Worm (Caenorhabditis elegans) whole organism, L4 larva: ENCODE measurements around the gene D1025.10.
A peak's percentile ranks its signal among the peaks of the same experiment; 100 is the strongest.

Experiments used
- D1046.2 ChIP-seq: fragments of 200-800 bp; sonication (Bioruptor generic); IDR thresholded peaks from 2 replicates; pipeline ENCODE4 v1.3.6; 2022; ENCODE audit warnings: missing genetic modification characterization, missing compliant biosample characterization
- F10B5.3 ChIP-seq: sonication (generic microtip); optimal IDR thresholded peaks from 2 replicates; lab custom pipeline; 2016; ENCODE audit warnings: mild to moderate bottlenecking, missing genetic modification characterization, missing compliant biosample characterization
- F26F4.8 ChIP-seq: fragments of 200-800 bp; sonication (Bioruptor generic); conservative IDR thresholded peaks from 2 replicates; pipeline ENCODE4 v1.3.6; 2022; ENCODE audit warnings: missing genetic modification characterization, missing compliant biosample characterization
- Y48G9A.11 ChIP-seq: fragments of 200-800 bp; sonication (Bioruptor generic); IDR thresholded peaks from 2 replicates; pipeline ENCODE4 v1.3.6; 2022; ENCODE audit warnings: missing genetic modification reagents, missing genetic modification characterization, missing compliant biosample characterization
- Y5F2A.4 ChIP-seq: fragments of 200-800 bp; sonication (Bioruptor generic); optimal IDR thresholded peaks from 2 replicates; lab custom pipeline; 2018; ENCODE audit warnings: mild to moderate bottlenecking, missing genetic modification characterization, missing compliant biosample characterization
- ZK337.2 ChIP-seq: fragments of 200-800 bp; sonication (Bioruptor generic); IDR thresholded peaks from 2 replicates; pipeline ENCODE4 v1.3.6; 2022; ENCODE audit warnings: missing genetic modification reagents, missing genetic modification characterization, missing compliant biosample characterization
- attf-4 ChIP-seq: sonication (generic microtip); optimal IDR thresholded peaks from 3 replicates; lab custom pipeline; 2017; ENCODE audit warnings: missing biosample characterization, missing genetic modification characterization
- ceh-20 ChIP-seq: fragments of 200-800 bp; sonication (Bioruptor generic); IDR thresholded peaks from 2 replicates; pipeline ENCODE4 v1.3.6; 2022; ENCODE audit warnings: missing genetic modification reagents, missing genetic modification characterization, missing compliant biosample characterization
- ceh-28 ChIP-seq: fragments of 150-350 bp; optimal IDR thresholded peaks from 2 replicates; lab custom pipeline; 2014; ENCODE audit warnings: missing biosample characterization, missing genetic modification reagents, missing genetic modification characterization
- ceh-62 ChIP-seq: sonication (generic microtip); optimal IDR thresholded peaks from 2 replicates; lab custom pipeline; 2017; ENCODE audit warnings: missing biosample characterization, missing genetic modification characterization
- ctbp-1 ChIP-seq: fragments of 200-800 bp; sonication (Bioruptor generic); IDR thresholded peaks from 2 replicates; pipeline ENCODE4 v1.3.6; 2022; ENCODE audit warnings: missing genetic modification reagents, missing genetic modification characterization, missing compliant biosample characterization
- daf-12 ChIP-seq: fragments of 150-350 bp; optimal IDR thresholded peaks from 2 replicates; lab custom pipeline; 2014; ENCODE audit warnings: missing biosample characterization, missing genetic modification reagents, missing genetic modification characterization
- daf-19 ChIP-seq: fragments of 200-800 bp; sonication (Bioruptor generic); conservative IDR thresholded peaks from 2 replicates; pipeline ENCODE4 v1.3.6; 2022; ENCODE audit warnings: missing genetic modification characterization, missing compliant biosample characterization
- dpl-1 ChIP-seq: fragments of 150-350 bp; optimal IDR thresholded peaks from 2 replicates; lab custom pipeline; 2014; ENCODE audit warnings: missing biosample characterization, missing genetic modification reagents, missing genetic modification characterization
- egl-43 ChIP-seq: fragments of 200-800 bp; sonication (Bioruptor generic); IDR thresholded peaks from 2 replicates; pipeline ENCODE4 v1.3.6; 2022; ENCODE audit warnings: missing genetic modification reagents, missing genetic modification characterization, missing compliant biosample characterization
- fos-1 ChIP-seq: fragments of 150-350 bp; optimal IDR thresholded peaks from 2 replicates; lab custom pipeline; 2014; ENCODE audit warnings: missing biosample characterization, missing genetic modification characterization
- gei-8 ChIP-seq: fragments of 200-800 bp; sonication (Bioruptor generic); optimal IDR thresholded peaks from 2 replicates; lab custom pipeline; 2018; ENCODE audit warnings: mild to moderate bottlenecking, missing genetic modification characterization, missing compliant biosample characterization
- hif-1 ChIP-seq, 2 experiments: sonication (generic microtip); optimal IDR thresholded peaks; 2 replicates each; lab custom pipeline; 2016 to 2017; ENCODE audit warnings: missing compliant biosample characterization in 2 of 2, missing genetic modification characterization in 2 of 2, missing genetic modification reagents in 2 of 2, missing genotype in 2 of 2, mild to moderate bottlenecking in 1 of 2
- hmg-1.1 ChIP-seq: fragments of 200-800 bp; sonication (Bioruptor generic); IDR thresholded peaks from 2 replicates; pipeline ENCODE4 v1.3.6; 2022; ENCODE audit warnings: missing genetic modification reagents, missing genetic modification characterization, missing compliant biosample characterization
- lim-7 ChIP-seq: fragments of 200-800 bp; sonication (Bioruptor generic); IDR thresholded peaks from 2 replicates; pipeline ENCODE4 v1.3.6; 2022; ENCODE audit warnings: missing genetic modification characterization, missing compliant biosample characterization
- lin-1 ChIP-seq: fragments of 200-800 bp; sonication (Bioruptor generic); IDR thresholded peaks from 2 replicates; pipeline ENCODE4 v1.3.6; 2022; ENCODE audit warnings: missing genetic modification reagents, missing genetic modification characterization, missing compliant biosample characterization
- lin-13 ChIP-seq: fragments of 150-350 bp; optimal IDR thresholded peaks from 2 replicates; lab custom pipeline; 2014; ENCODE audit warnings: missing biosample characterization, missing genetic modification reagents, missing genetic modification characterization
- lin-38 ChIP-seq: fragments of 200-800 bp; sonication (Bioruptor generic); IDR thresholded peaks from 2 replicates; pipeline ENCODE4 v1.3.6; 2022; ENCODE audit warnings: missing genetic modification reagents, missing genetic modification characterization, missing compliant biosample characterization
- lsy-2 ChIP-seq, 2 experiments: fragments of 150-350 bp in 1 of 2; sonication (generic microtip) in 1 of 2; optimal IDR thresholded peaks; 2 replicates each; lab custom pipeline; 2014 to 2017; ENCODE audit warnings: missing biosample characterization in 2 of 2, missing genetic modification characterization in 2 of 2
- mdl-1 ChIP-seq, 2 experiments: fragments of 150-350 bp in 1 of 2; sonication (generic microtip) in 1 of 2; optimal IDR thresholded peaks; 2 replicates each; lab custom pipeline; 2014 to 2017; ENCODE audit warnings: missing biosample characterization in 2 of 2, missing genetic modification characterization in 2 of 2
- mes-2 ChIP-seq: sonication (generic microtip); optimal IDR thresholded peaks from 2 replicates; lab custom pipeline; 2016; ENCODE audit warnings: missing genotype, mild to moderate bottlenecking, missing genetic modification characterization, missing compliant biosample characterization; ENCODE audit not compliant: poor library complexity, severe bottlenecking
- mxl-2 ChIP-seq: fragments of 200-800 bp; sonication (Bioruptor generic); conservative IDR thresholded peaks from 2 replicates; pipeline ENCODE4 v1.3.6; 2022; ENCODE audit warnings: missing genetic modification reagents, missing genetic modification characterization, missing compliant biosample characterization
- nhr-10 ChIP-seq: fragments of 150-350 bp; optimal IDR thresholded peaks from 2 replicates; lab custom pipeline; 2014; ENCODE audit warnings: missing biosample characterization, missing genetic modification characterization
- nhr-11 ChIP-seq: fragments of 150-350 bp; optimal IDR thresholded peaks from 2 replicates; lab custom pipeline; 2014; ENCODE audit warnings: missing biosample characterization, missing genetic modification characterization
- nhr-111 ChIP-seq: fragments of 200-800 bp; sonication (Bioruptor generic); optimal IDR thresholded peaks from 2 replicates; lab custom pipeline; 2018; ENCODE audit warnings: mild to moderate bottlenecking, missing genetic modification characterization, missing compliant biosample characterization
- nhr-237 ChIP-seq: sonication (generic microtip); optimal IDR thresholded peaks from 2 replicates; lab custom pipeline; 2017; ENCODE audit warnings: missing biosample characterization, missing genetic modification characterization
- nhr-25 ChIP-seq: sonication (generic microtip); optimal IDR thresholded peaks from 2 replicates; lab custom pipeline; 2017; ENCODE audit warnings: missing genetic modification characterization, mild to moderate bottlenecking, missing compliant biosample characterization, antibody characterized with exemption, moderate library complexity, borderline replicate concordance; ENCODE audit not compliant: insufficient read depth
- nhr-28 ChIP-seq: fragments of 150-350 bp; optimal IDR thresholded peaks from 2 replicates; lab custom pipeline; 2014; ENCODE audit warnings: missing biosample characterization, missing genetic modification characterization
- nhr-42 ChIP-seq: fragments of 200-800 bp; sonication (Bioruptor generic); IDR thresholded peaks from 2 replicates; pipeline ENCODE4 v1.3.6; 2022; ENCODE audit warnings: missing genetic modification characterization, missing compliant biosample characterization
- nhr-48 ChIP-seq: sonication (generic microtip); optimal IDR thresholded peaks from 2 replicates; lab custom pipeline; 2016; ENCODE audit warnings: mild to moderate bottlenecking, missing genetic modification characterization, missing compliant biosample characterization
- nhr-6 ChIP-seq: fragments of 150-350 bp; optimal IDR thresholded peaks from 2 replicates; lab custom pipeline; 2014; ENCODE audit warnings: missing biosample characterization, missing genetic modification characterization
- nhr-76 ChIP-seq: fragments of 150-350 bp; optimal IDR thresholded peaks from 2 replicates; lab custom pipeline; 2014; ENCODE audit warnings: missing biosample characterization, missing genetic modification characterization
- nhr-77 ChIP-seq: fragments of 150-350 bp; optimal IDR thresholded peaks from 2 replicates; lab custom pipeline; 2014; ENCODE audit warnings: missing biosample characterization, missing genetic modification characterization
- pha-4 ChIP-seq, 2 experiments: fragments of 150-350 bp in 1 of 2; fragments of 200-800 bp in 1 of 2; sonication (Bioruptor generic) in 1 of 2; IDR thresholded peaks in 1 of 2; optimal IDR thresholded peaks in 1 of 2; 2 replicates each; pipeline versions ENCODE4 v1.3.6 to Lab custom; 2014 to 2022; ENCODE audit warnings: missing genetic modification characterization in 2 of 2, missing genetic modification reagents in 2 of 2, missing biosample characterization in 1 of 2, missing compliant biosample characterization in 1 of 2
- php-3 ChIP-seq: fragments of 200-800 bp; sonication (Bioruptor generic); IDR thresholded peaks from 2 replicates; pipeline ENCODE4 v1.3.6; 2022; ENCODE audit warnings: missing genetic modification reagents, missing genetic modification characterization, missing compliant biosample characterization
- pqm-1 ChIP-seq: sonication (generic microtip); optimal IDR thresholded peaks from 2 replicates; lab custom pipeline; 2017; ENCODE audit warnings: missing biosample characterization, missing genetic modification characterization
- sdz-12 ChIP-seq: fragments of 200-800 bp; sonication (Bioruptor generic); optimal IDR thresholded peaks from 2 replicates; lab custom pipeline; 2018; ENCODE audit warnings: mild to moderate bottlenecking, missing genetic modification characterization, missing compliant biosample characterization
- set-16 ChIP-seq: fragments of 200-800 bp; sonication (Bioruptor generic); IDR thresholded peaks from 2 replicates; pipeline ENCODE4 v1.3.6; 2022; ENCODE audit warnings: missing genetic modification reagents, missing genetic modification characterization, missing compliant biosample characterization
- snpc-1.2 ChIP-seq: fragments of 200-800 bp; sonication (Bioruptor generic); IDR thresholded peaks from 2 replicates; pipeline ENCODE4 v1.3.6; 2022; ENCODE audit warnings: missing genetic modification reagents, missing genetic modification characterization, missing compliant biosample characterization
- snpc-4 ChIP-seq: fragments of 150-350 bp; optimal IDR thresholded peaks from 2 replicates; lab custom pipeline; 2014; ENCODE audit warnings: missing biosample characterization, missing genetic modification characterization
- spr-1 ChIP-seq: sonication (generic microtip); optimal IDR thresholded peaks from 2 replicates; lab custom pipeline; 2016; ENCODE audit warnings: mild to moderate bottlenecking, missing genetic modification characterization, missing compliant biosample characterization
- tra-1 ChIP-seq: fragments of 200-800 bp; sonication (Bioruptor generic); IDR thresholded peaks from 2 replicates; pipeline ENCODE4 v1.3.6; 2022; ENCODE audit warnings: missing genetic modification reagents, missing genetic modification characterization, missing compliant biosample characterization
- unc-62 ChIP-seq, 3 experiments: fragments of 150-350 bp in 1 of 3; sonication (generic microtip); optimal IDR thresholded peaks in 2 of 3; peaks in 1 of 3; 1 replicate in 1 of 3; 2 replicates in 2 of 3; lab custom pipeline; 2014 to 2017; ENCODE audit warnings: missing biosample characterization in 3 of 3, missing genetic modification characterization in 3 of 3, missing genetic modification reagents in 3 of 3, missing genotype in 1 of 3
- vab-7 ChIP-seq: fragments of 200-800 bp; sonication (Bioruptor generic); IDR thresholded peaks from 2 replicates; pipeline ENCODE4 v1.3.6; 2022; ENCODE audit warnings: missing genetic modification reagents, missing genetic modification characterization, missing compliant biosample characterization
- zag-1 ChIP-seq: fragments of 150-350 bp; optimal IDR thresholded peaks from 2 replicates; lab custom pipeline; 2014; ENCODE audit warnings: missing biosample characterization, missing genetic modification characterization

Gene D1025.10

ce11 chrX:14489945-14490344 lies 26.7 kb upstream of the D1025.10 start, which contains the start of gene his-24 (continued):
- TF ChIP-seq pha-4 (GFP tag; IDR thresholded peaks at IDR 0.05; lab: Robert Waterston, UW): peak; percentile 70
- no peak for TF ChIP-seq pha-4 (tag; optimal IDR thresholded peaks at IDR 0.05; lab: Kevin White, UChicago)
- no peak for TF ChIP-seq unc-62 (GFP tag; optimal IDR thresholded peaks at IDR 0.05 in 1 of 2; lab: Kevin White, UChicago)
- TF ChIP-seq unc-62 (tag; optimal IDR thresholded peaks at IDR 0.05; lab: Kevin White, UChicago): no peak
- TF ChIP-seq hif-1 (tag; optimal IDR thresholded peaks at IDR 0.05; lab: Kevin White, UChicago): peak in 1 of 2 experiments; percentile 51
- TF ChIP-seq snpc-4 (tag; lab: Kevin White, UChicago): no peak
- no peak for TF ChIP-seq daf-19
- no peak for TF ChIP-seq lin-1
- peak; percentile 59; the same call in 1 of the 2 replicates for TF ChIP-seq nhr-42 (GFP tag; lab: Robert Waterston, UW)
- no peak for TF ChIP-seq ZK337.2
- TF ChIP-seq D1046.2 (GFP tag; lab: Robert Waterston, UW): 0 out of 2 replicates have a peak, but pooled peaks have one; percentile 53
- no peak for TF ChIP-seq Y48G9A.11
- peak; percentile 79 for TF ChIP-seq hmg-1.1
- no peak for TF ChIP-seq nhr-10
- peak; percentile 25 for TF ChIP-seq lin-13
- no peak for TF ChIP-seq F10B5.3
- peak; percentile 62; the same call in 1 of the 2 replicates for TF ChIP-seq ctbp-1
- peak; percentile 73 for TF ChIP-seq tra-1
- no peak for TF ChIP-seq fos-1
- TF ChIP-seq spr-1: peak; percentile 39
- TF ChIP-seq mdl-1 (tag; optimal IDR thresholded peaks at IDR 0.05; lab: Kevin White, UChicago): peak in 1 of 2 experiments; percentile 32
- TF ChIP-seq zag-1: no peak
- no peak for TF ChIP-seq ceh-28 (tag; lab: Kevin White, UChicago)
- TF ChIP-seq lim-7 (GFP tag; lab: Robert Waterston, UW): no peak
- TF ChIP-seq set-16 (GFP tag; lab: Robert Waterston, UW): no peak
- no peak for TF ChIP-seq F26F4.8 (GFP tag; lab: Robert Waterston, UW)
- TF ChIP-seq nhr-25 (tag; lab: Kevin White, UChicago): peak; percentile 18
- TF ChIP-seq nhr-77: peak; percentile 63
- TF ChIP-seq nhr-11 (tag; lab: Kevin White, UChicago): peak; percentile 48
- TF ChIP-seq sdz-12 (GFP tag; lab: Kevin White, UChicago): no peak
- no peak for TF ChIP-seq attf-4 (tag; lab: Kevin White, UChicago)
- TF ChIP-seq gei-8: no peak
- peak; percentile 40 for TF ChIP-seq pqm-1 (tag; lab: Kevin White, UChicago)
- TF ChIP-seq vab-7 (GFP tag; lab: Robert Waterston, UW): 0 out of 2 replicates have a peak, but pooled peaks have one; percentile 32
- TF ChIP-seq daf-12 (tag; lab: Kevin White, UChicago): no peak
- TF ChIP-seq snpc-1.2 (GFP tag; lab: Robert Waterston, UW): no peak
- TF ChIP-seq mes-2 (tag; lab: Kevin White, UChicago): peak; percentile 81
- TF ChIP-seq nhr-111 (GFP tag; lab: Kevin White, UChicago): no peak
- peak; percentile 45 for TF ChIP-seq dpl-1 (GFP tag; lab: Kevin White, UChicago)
- TF ChIP-seq mxl-2 (GFP tag; lab: Robert Waterston, UW): 0 out of 2 replicates have a peak, but pooled peaks have one; percentile 40
- peak; percentile 56; the same call in 1 of the 2 replicates for TF ChIP-seq egl-43 (GFP tag; lab: Robert Waterston, UW)
- no peak for TF ChIP-seq nhr-237 (tag; lab: Kevin White, UChicago)
- TF ChIP-seq nhr-76 (tag; lab: Kevin White, UChicago): no peak
- peak; percentile 65 for TF ChIP-seq php-3
- TF ChIP-seq Y5F2A.4: no peak
- TF ChIP-seq lin-38 (GFP tag; lab: Robert Waterston, UW): no peak
- peak in 1 of 2 experiments; percentile 70 for TF ChIP-seq lsy-2 (tag; optimal IDR thresholded peaks at IDR 0.05; lab: Kevin White, UChicago)
- TF ChIP-seq nhr-6 (tag; lab: Kevin White, UChicago): peak; percentile 85
- no peak for TF ChIP-seq ceh-62 (tag; lab: Kevin White, UChicago)
- TF ChIP-seq ceh-20 (GFP tag; lab: Robert Waterston, UW): no peak; the same call in none of the 2 replicates
- peak; percentile 8 for TF ChIP-seq nhr-48 (tag; lab: Kevin White, UChicago)
- TF ChIP-seq nhr-28 (tag; lab: Kevin White, UChicago): peak; percentile 56
